Worm (Caenorhabditis elegans): ENCODE results near the gene snf-12.

Gene snf-12

ce11 chrX:9022779-9023178 is 6.5 kb upstream of the snf-12 start, which contains the start of gene T25B6.6:
T25B6.6 (minus strand) TSS chrX:9022879.
- TF ChIP-seq ama-1 (optimal IDR thresholded peaks at IDR 0.05), result no peak
- no peak for TF ChIP-seq fos-1 (tag; optimal IDR thresholded peaks at IDR 0.05)
- TF ChIP-seq aha-1 (tag), result no peak
- no peak for TF ChIP-seq rbr-2 (tag; optimal IDR thresholded peaks at IDR 0.05)
- no peak for TF ChIP-seq snpc-1.2 (GFP tag; IDR thresholded peaks at IDR 0.05)
- TF ChIP-seq pqm-1 (tag; optimal IDR thresholded peaks at IDR 0.05), result no peak
- no peak for TF ChIP-seq hlh-11 (tag; optimal IDR thresholded peaks at IDR 0.05)
- TF ChIP-seq daf-16 (GFP tag; optimal IDR thresholded peaks at IDR 0.05), result no peak
- TF ChIP-seq daf-16 (tag; optimal IDR thresholded peaks at IDR 0.05), result no peak
- no peak for TF ChIP-seq ces-1 (GFP tag; optimal IDR thresholded peaks at IDR 0.05)
- no peak for TF ChIP-seq ceh-28 (tag; optimal IDR thresholded peaks at IDR 0.05)
- no peak for TF ChIP-seq nhr-25 (tag; optimal IDR thresholded peaks at IDR 0.05; ENCODE audit: borderline replicate concordance, insufficient read depth)
- no peak for TF ChIP-seq hlh-30 (tag; optimal IDR thresholded peaks at IDR 0.05; ENCODE audit: insufficient read depth)
- no peak for TF ChIP-seq nhr-41 (GFP tag; IDR thresholded peaks at IDR 0.05)
- TF ChIP-seq lin-1 (GFP tag; IDR thresholded peaks at IDR 0.05), result no peak
- no peak for TF ChIP-seq egl-27 (tag; optimal IDR thresholded peaks at IDR 0.05)
- TF ChIP-seq mxl-2 (GFP tag; conservative IDR thresholded peaks at IDR 0.05), result no peak
- TF ChIP-seq nhr-237 (tag; optimal IDR thresholded peaks at IDR 0.05), result no peak

DNA sequence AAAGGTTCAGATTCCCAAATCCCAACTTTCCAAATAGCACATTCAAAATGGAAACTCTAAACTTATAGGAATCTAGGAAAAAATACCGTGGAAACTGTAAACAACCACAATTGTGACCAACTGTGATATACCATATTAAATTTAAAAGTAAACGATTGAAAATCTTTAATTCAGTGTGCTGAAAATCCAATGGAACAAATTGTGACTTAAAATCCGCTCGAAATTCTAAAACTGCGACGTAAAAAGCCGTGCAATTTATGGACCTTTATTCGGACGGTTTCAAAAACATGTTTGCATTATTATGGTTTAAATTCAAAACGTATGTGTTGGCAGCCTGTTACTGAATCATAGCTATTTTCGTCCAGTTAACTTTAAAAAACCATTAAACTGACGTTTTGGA is 5.5 kb upstream of the snf-12 start:
- peak in 1 of 2 experiments; percentile 95 for TF ChIP-seq unc-62 (GFP tag; optimal IDR thresholded peaks at IDR 0.05 in 1 of 2)
- no peak for TF ChIP-seq unc-62 (tag; optimal IDR thresholded peaks at IDR 0.05)
- no peak for TF ChIP-seq arid-1 (GFP tag; conservative IDR thresholded peaks at IDR 0.05)

ce11 chrX:9024270-9024669 is 5.0 kb upstream of the snf-12 start:
- TF ChIP-seq nhr-11 (tag; optimal IDR thresholded peaks at IDR 0.05) (no peak), unc-62 (GFP tag; optimal IDR thresholded peaks at IDR 0.05 in 1 of 2) (no peak), unc-62 (tag; optimal IDR thresholded peaks at IDR 0.05) (no peak), attf-4 (tag; optimal IDR thresholded peaks at IDR 0.05) (no peak), nhr-76 (tag; optimal IDR thresholded peaks at IDR 0.05) (no peak), lin-13 (GFP tag; optimal IDR thresholded peaks at IDR 0.05) (no peak), unc-130 (GFP tag; optimal IDR thresholded peaks at IDR 0.05) (peak; percentile 21), zip-2 (tag; optimal IDR thresholded peaks at IDR 0.05) (no peak), ama-1 (optimal IDR thresholded peaks at IDR 0.05) (no peak), zip-11 (GFP tag; IDR thresholded peaks at IDR 0.05) (peak; percentile 88; the same call in 1 of the 2 replicates), D1046.2 (GFP tag; IDR thresholded peaks at IDR 0.05) (no peak), spr-3 (GFP tag; optimal IDR thresholded peaks at IDR 0.05) (no peak), lsy-2 (tag; optimal IDR thresholded peaks at IDR 0.05) (no peak), pha-4 (GFP tag; IDR thresholded peaks at IDR 0.05) (peak; percentile 92), pha-4 (tag; optimal IDR thresholded peaks at IDR 0.05) (no peak), F26F4.8 (GFP tag; conservative IDR thresholded peaks at IDR 0.05) (peak; percentile 92), daf-19 (GFP tag; conservative IDR thresholded peaks at IDR 0.05) (peak; percentile 93), dmd-9 (GFP tag; IDR thresholded peaks at IDR 0.05) (0 out of 2 replicates have a peak, but pooled peaks have one; percentile 34), aha-1 (tag) (peak; percentile 95), madf-9 (GFP tag; conservative IDR thresholded peaks at IDR 0.05) (no peak; the same call in 1 of the 2 replicates), hmg-1.1 (GFP tag; IDR thresholded peaks at IDR 0.05) (peak; percentile 68), lin-15B (tag; optimal IDR thresholded peaks at IDR 0.05) (no peak), tra-1 (GFP tag; IDR thresholded peaks at IDR 0.05) (peak; percentile 90), saeg-2 (GFP tag; IDR thresholded peaks at IDR 0.05) (peak; percentile 56; the same call in 1 of the 2 replicates), zag-1 (tag; optimal IDR thresholded peaks at IDR 0.05) (no peak), mep-1 (tag; optimal IDR thresholded peaks at IDR 0.05) (no peak), aly-2 (tag; optimal IDR thresholded peaks at IDR 0.05) (no peak), tag-97 (GFP tag; IDR thresholded peaks at IDR 0.05) (no peak), jun-1 (tag; optimal IDR thresholded peaks at IDR 0.05) (no peak), nhr-10 (tag; optimal IDR thresholded peaks at IDR 0.05) (no peak), pqm-1 (tag; optimal IDR thresholded peaks at IDR 0.05) (no peak), ztf-11 (tag; optimal IDR thresholded peaks at IDR 0.05) (no peak), nhr-77 (tag; optimal IDR thresholded peaks at IDR 0.05) (no peak), Y5F2A.4 (GFP tag; optimal IDR thresholded peaks at IDR 0.05) (peak; percentile 34), spr-1 (tag; optimal IDR thresholded peaks at IDR 0.05) (peak; percentile 68)

Data from whole organism, L4 larva.